Worm (Caenorhabditis elegans) whole organism, L2 larva: ENCODE results near the gene cdh-1.

Experiments
- C34F6.9 ChIP-seq: fragments of 150-350 bp; optimal IDR thresholded peaks from 2 replicates; lab custom pipeline; 2014; ENCODE audit warnings: missing biosample characterization, missing genetic modification characterization
- F13H6.1 ChIP-seq: sonication (generic microtip); optimal IDR thresholded peaks from 2 replicates; lab custom pipeline; 2016; ENCODE audit warnings: missing genetic modification characterization, missing compliant biosample characterization
- R02D3.7 ChIP-seq: fragments of 150-350 bp; optimal IDR thresholded peaks from 2 replicates; lab custom pipeline; 2014; ENCODE audit warnings: missing biosample characterization, missing genetic modification characterization
- Y55F3AM.14 ChIP-seq: fragments of 200-800 bp; sonication (Bioruptor generic); optimal IDR thresholded peaks from 2 replicates; lab custom pipeline; 2018; ENCODE audit warnings: mild to moderate bottlenecking, missing genetic modification characterization, missing compliant biosample characterization
- ZK546.5 ChIP-seq: sonication (generic microtip); optimal IDR thresholded peaks from 2 replicates; lab custom pipeline; 2017; ENCODE audit warnings: missing biosample characterization, missing genetic modification characterization
- alr-1 ChIP-seq: fragments of 150-350 bp; optimal IDR thresholded peaks from 2 replicates; lab custom pipeline; 2014; ENCODE audit warnings: missing biosample characterization, missing genetic modification characterization
- ama-1 ChIP-seq: fragments of 150-350 bp; optimal IDR thresholded peaks from 2 replicates; lab custom pipeline; 2018; ENCODE audit warnings: inconsistent platforms
- blmp-1 ChIP-seq: sonication (generic microtip); optimal IDR thresholded peaks from 2 replicates; lab custom pipeline; 2017; ENCODE audit warnings: missing genetic modification characterization, mild to moderate bottlenecking, missing compliant biosample characterization, antibody characterized with exemption, moderate library complexity; ENCODE audit not compliant: insufficient read depth
- ceh-16 ChIP-seq: fragments of 150-350 bp; optimal IDR thresholded peaks from 2 replicates; lab custom pipeline; 2014; ENCODE audit warnings: missing biosample characterization, missing genetic modification characterization
- dmd-4 ChIP-seq: sonication (generic microtip); optimal IDR thresholded peaks from 2 replicates; lab custom pipeline; 2017; ENCODE audit warnings: missing biosample characterization, missing genetic modification characterization
- egl-27 ChIP-seq: sonication (generic microtip); optimal IDR thresholded peaks from 3 replicates; lab custom pipeline; 2017; ENCODE audit warnings: missing biosample characterization, missing genetic modification reagents, missing genetic modification characterization
- elt-1 ChIP-seq: fragments of 150-350 bp; optimal IDR thresholded peaks from 2 replicates; lab custom pipeline; 2014; ENCODE audit warnings: missing biosample characterization, missing genetic modification characterization
- elt-3 ChIP-seq: sonication (generic microtip); optimal IDR thresholded peaks from 2 replicates; lab custom pipeline; 2017; ENCODE audit warnings: missing biosample characterization, missing genetic modification characterization
- fos-1 ChIP-seq: fragments of 150-350 bp; optimal IDR thresholded peaks from 2 replicates; lab custom pipeline; 2014; ENCODE audit warnings: missing biosample characterization, missing genetic modification characterization
- gmeb-1 ChIP-seq: fragments of 150-350 bp; optimal IDR thresholded peaks from 2 replicates; lab custom pipeline; 2014; ENCODE audit warnings: missing biosample characterization, missing genetic modification characterization
- lin-11 ChIP-seq: fragments of 150-350 bp; sonication (generic microtip); optimal IDR thresholded peaks from 2 replicates; lab custom pipeline; 2014; ENCODE audit warnings: missing biosample characterization, missing genetic modification characterization, inconsistent platforms, mixed read lengths
- lin-13 ChIP-seq: fragments of 150-350 bp; optimal IDR thresholded peaks from 2 replicates; lab custom pipeline; 2014; ENCODE audit warnings: missing biosample characterization, missing genetic modification reagents, missing genetic modification characterization
- lsy-2 ChIP-seq, 2 experiments: fragments of 150-350 bp in 1 of 2; sonication (generic microtip) in 1 of 2; optimal IDR thresholded peaks; 2 replicates each; lab custom pipeline; 2014 to 2017; ENCODE audit warnings: missing biosample characterization in 2 of 2, missing genetic modification characterization in 2 of 2
- mab-5 ChIP-seq: fragments of 150-350 bp; optimal IDR thresholded peaks from 2 replicates; lab custom pipeline; 2014; ENCODE audit warnings: missing biosample characterization, missing genetic modification characterization
- mbf-1 ChIP-seq: sonication (generic microtip); optimal IDR thresholded peaks from 2 replicates; lab custom pipeline; 2017; ENCODE audit warnings: missing biosample characterization, missing genetic modification characterization
- mdl-1 ChIP-seq, 2 experiments: fragments of 150-350 bp in 1 of 2; sonication (generic microtip) in 1 of 2; optimal IDR thresholded peaks; 2 replicates each; lab custom pipeline; 2017; ENCODE audit warnings: missing biosample characterization in 2 of 2, missing genetic modification characterization in 2 of 2
- nhr-10 ChIP-seq: sonication (generic microtip); optimal IDR thresholded peaks from 2 replicates; lab custom pipeline; 2017; ENCODE audit warnings: missing biosample characterization, missing genetic modification characterization
- nhr-129 ChIP-seq: fragments of 150-350 bp; optimal IDR thresholded peaks from 2 replicates; lab custom pipeline; 2014; ENCODE audit warnings: missing biosample characterization, missing genetic modification characterization
- nhr-23 ChIP-seq: fragments of 150-350 bp; optimal IDR thresholded peaks from 2 replicates; lab custom pipeline; 2014; ENCODE audit warnings: missing biosample characterization, missing genetic modification reagents, missing genetic modification characterization
- nhr-237 ChIP-seq: fragments of 150-350 bp; optimal IDR thresholded peaks from 2 replicates; lab custom pipeline; 2014; ENCODE audit warnings: missing biosample characterization, missing genetic modification characterization
- nhr-6 ChIP-seq: fragments of 150-350 bp; optimal IDR thresholded peaks from 2 replicates; lab custom pipeline; 2014; ENCODE audit warnings: missing biosample characterization, missing genetic modification characterization
- nhr-77 ChIP-seq: fragments of 150-350 bp; optimal IDR thresholded peaks from 2 replicates; lab custom pipeline; 2014; ENCODE audit warnings: missing biosample characterization, missing genetic modification characterization
- sem-4 ChIP-seq: fragments of 150-350 bp; optimal IDR thresholded peaks from 2 replicates; lab custom pipeline; 2014; ENCODE audit warnings: missing biosample characterization, missing genetic modification reagents, missing genetic modification characterization
- sma-3 ChIP-seq: sonication (generic microtip); optimal IDR thresholded peaks from 2 replicates; lab custom pipeline; 2016; ENCODE audit warnings: missing genetic modification reagents, missing genetic modification characterization, missing compliant biosample characterization
- snpc-4 ChIP-seq: fragments of 150-350 bp; optimal IDR thresholded peaks from 2 replicates; lab custom pipeline; 2014; ENCODE audit warnings: missing biosample characterization, missing genetic modification characterization
- unc-55 ChIP-seq: fragments of 150-350 bp; sonication (generic microtip); optimal IDR thresholded peaks from 3 replicates; lab custom pipeline; 2014; ENCODE audit warnings: missing biosample characterization, missing genetic modification reagents, missing genetic modification characterization
- zag-1 ChIP-seq: fragments of 150-350 bp; optimal IDR thresholded peaks from 2 replicates; lab custom pipeline; 2014; ENCODE audit warnings: missing biosample characterization, missing genetic modification characterization
- ztf-1 ChIP-seq: fragments of 200-800 bp; sonication (Bioruptor generic); conservative IDR thresholded peaks from 2 replicates; pipeline ENCODE4 v1.3.6; 2022; ENCODE audit warnings: missing genetic modification characterization, missing compliant biosample characterization
- ztf-4 ChIP-seq: fragments of 150-350 bp; optimal IDR thresholded peaks from 2 replicates; lab custom pipeline; 2014; ENCODE audit warnings: missing biosample characterization, missing genetic modification characterization

Gene cdh-1

ce11 chrIII:2904164-2904563, 6.5 kb upstream of the cdh-1 start:
- TF ChIP-seq nhr-23 (no peak), alr-1 (tag; lab: Kevin White, UChicago) (no peak)

- no peak for TF ChIP-seq nhr-129 (tag; lab: Kevin White, UChicago)
- TF ChIP-seq ZK546.5, result no peak
- TF ChIP-seq fos-1 (tag; lab: Kevin White, UChicago), result no peak
- TF ChIP-seq lsy-2 (tag; optimal IDR thresholded peaks at IDR 0.05; lab: Kevin White, UChicago), result no peak
- TF ChIP-seq blmp-1 (tag; lab: Kevin White, UChicago), result no peak
- no peak for TF ChIP-seq mbf-1
- TF ChIP-seq nhr-77, result no peak
- TF ChIP-seq dmd-4 (tag; lab: Kevin White, UChicago), result no peak
- no peak for TF ChIP-seq ceh-16
- no peak for TF ChIP-seq zag-1
- TF ChIP-seq sem-4, result no peak
- TF ChIP-seq mab-5, result no peak
- no peak for TF ChIP-seq Y55F3AM.14 (GFP tag; lab: Kevin White, UChicago)
- TF ChIP-seq nhr-237 (tag; lab: Kevin White, UChicago), result no peak
- no peak for TF ChIP-seq C34F6.9 (tag; lab: Kevin White, UChicago)
- no peak for TF ChIP-seq ztf-1 (GFP tag; lab: Robert Waterston, UW)
- TF ChIP-seq sma-3 (GFP tag; lab: Kevin White, UChicago), result no peak
These were observed 2.9 kb upstream of the cdh-1 start for ce11 chrIII:2907819-2908218.

- TF ChIP-seq elt-1 (tag; lab: Kevin White, UChicago) (no peak), dmd-4 (tag; lab: Kevin White, UChicago) (no peak), sem-4 (peak; percentile 14), nhr-6 (no peak), snpc-4 (tag; lab: Kevin White, UChicago) (no peak), ama-1 (no peak), lin-11 (tag; lab: Kevin White, UChicago) (no peak), elt-3 (no peak), mdl-1 (tag; optimal IDR thresholded peaks at IDR 0.05; lab: Kevin White, UChicago) (no peak), ceh-16 (peak; percentile 27), mbf-1 (no peak), unc-55 (GFP tag; lab: Kevin White, UChicago) (no peak), nhr-77 (no peak), nhr-237 (tag; lab: Kevin White, UChicago) (no peak)
These were observed 1.8 kb upstream of the cdh-1 start for ce11 chrIII:2908859-2909258.

- TF ChIP-seq snpc-4 (tag; lab: Kevin White, UChicago), result no peak
- no peak for TF ChIP-seq nhr-10 (tag; lab: Kevin White, UChicago)
- no peak for TF ChIP-seq ztf-1 (GFP tag; lab: Robert Waterston, UW)
- TF ChIP-seq ZK546.5, result no peak
- no peak for TF ChIP-seq R02D3.7 (tag; lab: Kevin White, UChicago)
These were observed 2.2 kb downstream of the cdh-1 start for ce11 chrIII:2912916-2913315.

- peak in 1 of 2 experiments; percentile 25 for TF ChIP-seq lsy-2 (tag; optimal IDR thresholded peaks at IDR 0.05; lab: Kevin White, UChicago)
- peak; percentile 29 for TF ChIP-seq zag-1
- peak; percentile 6 for TF ChIP-seq sem-4
- no peak for TF ChIP-seq ztf-4 (tag; lab: Kevin White, UChicago)
These were observed 3.3 kb downstream of the cdh-1 start for ce11 chrIII:2914029-2914428.

- TF ChIP-seq ceh-16 (no peak), mab-5 (peak; percentile 65)
- TF ChIP-seq, all 48 proteins: peak for 1
These were observed 7.9 kb downstream of the cdh-1 start for ce11 chrIII:2918655-2919054.

- TF ChIP-seq mab-5 (no peak), lin-11 (tag; lab: Kevin White, UChicago) (no peak), gmeb-1 (no peak), elt-1 (tag; lab: Kevin White, UChicago) (no peak), F13H6.1 (tag; lab: Kevin White, UChicago) (no peak), egl-27 (tag; lab: Kevin White, UChicago) (no peak), lin-13 (no peak), elt-3 (no peak), nhr-23 (no peak), nhr-237 (tag; lab: Kevin White, UChicago) (no peak), blmp-1 (tag; lab: Kevin White, UChicago) (no peak), dmd-4 (tag; lab: Kevin White, UChicago) (no peak), fos-1 (tag; lab: Kevin White, UChicago) (no peak), C34F6.9 (tag; lab: Kevin White, UChicago) (no peak)
These were observed 9.6 kb downstream of the cdh-1 start for ce11 chrIII:2920281-2920680.
